Fruit fly (Drosophila melanogaster) whole organism, embryonic: Measurements from ENCODE around the gene CG9395.
A peak's percentile ranks its signal among the peaks of the same experiment; 100 is the strongest.

ENCODE experiments used
- Asciz ChIP-seq: fragments of 200-800 bp; sonication (Bioruptor generic); optimal IDR thresholded peaks from 2 replicates; lab custom pipeline; 2017; ENCODE audit warnings: missing biosample characterization, mild to moderate bottlenecking, missing genetic modification characterization, missing genetic modification reagents
- Atf-2 ChIP-seq: fragments of 200-800 bp; sonication (Bioruptor generic); optimal IDR thresholded peaks from 2 replicates; lab custom pipeline; 2016; ENCODE audit warnings: missing biosample characterization, missing genetic modification characterization
- BEAF-32 ChIP-seq: fragments of 200-800 bp; sonication (Bioruptor generic); optimal IDR thresholded peaks from 3 replicates; lab custom pipeline; 2017; ENCODE audit warnings: missing biosample characterization, missing genetic modification characterization, mild to moderate bottlenecking, moderate library complexity, missing genetic modification reagents
- Bgb ChIP-seq: fragments of 200-800 bp; sonication (Bioruptor generic); IDR thresholded peaks from 2 replicates; pipeline ENCODE4 v1.3.6; 2022; ENCODE audit warnings: missing biosample characterization, missing genetic modification characterization; ENCODE audit not compliant: partially characterized antibody
- CG10543 ChIP-seq: fragments of 200-800 bp; sonication (Bioruptor generic); optimal IDR thresholded peaks from 3 replicates; lab custom pipeline; 2017; ENCODE audit warnings: missing biosample characterization, mild to moderate bottlenecking, missing genetic modification characterization, moderate library complexity
- CG10565 ChIP-seq: fragments of 200-800 bp; sonication (Bioruptor generic); optimal IDR thresholded peaks from 3 replicates; lab custom pipeline; 2016; ENCODE audit warnings: missing biosample characterization, mild to moderate bottlenecking, missing genetic modification characterization
- CG10654 ChIP-seq: fragments of 200-800 bp; sonication (Bioruptor generic); optimal IDR thresholded peaks from 2 replicates; lab custom pipeline; 2016; ENCODE audit warnings: missing biosample characterization, missing genetic modification characterization
- CG11560 ChIP-seq: fragments of 200-800 bp; sonication (Bioruptor generic); IDR thresholded peaks from 3 replicates; pipeline ENCODE4 v1.3.6; 2022; ENCODE audit warnings: missing biosample characterization, missing genetic modification characterization
- CG14050 ChIP-seq: fragments of 200-800 bp; sonication (Bioruptor generic); IDR thresholded peaks from 3 replicates; pipeline ENCODE4 v1.3.6; 2022; ENCODE audit warnings: missing biosample characterization, missing genetic modification characterization
- CG14710 ChIP-seq: fragments of 200-800 bp; sonication (Bioruptor generic); optimal IDR thresholded peaks from 3 replicates; lab custom pipeline; 2019; ENCODE audit warnings: missing biosample characterization, mild to moderate bottlenecking, missing genetic modification characterization, moderate library complexity
- CG14860 ChIP-seq: fragments of 200-800 bp; sonication (Bioruptor generic); IDR thresholded peaks from 3 replicates; pipeline ENCODE4 v1.3.6; 2022; ENCODE audit warnings: missing biosample characterization, missing genetic modification characterization; ENCODE audit not compliant: partially characterized antibody
- CG1602 ChIP-seq: fragments of 200-800 bp; sonication (Bioruptor generic); optimal IDR thresholded peaks from 3 replicates; lab custom pipeline; 2016; ENCODE audit warnings: missing biosample characterization, missing genetic modification characterization
- CG16813 ChIP-seq: fragments of 200-800 bp; sonication (Bioruptor generic); IDR thresholded peaks from 3 replicates; pipeline ENCODE4 v1.3.6; 2022; ENCODE audit warnings: missing biosample characterization, missing genetic modification characterization; ENCODE audit not compliant: partially characterized antibody
- CG31388 ChIP-seq: fragments of 200-800 bp; sonication (Bioruptor generic); optimal IDR thresholded peaks from 2 replicates; lab custom pipeline; 2016; ENCODE audit warnings: missing biosample characterization, missing genetic modification characterization
- CG33213 ChIP-seq: fragments of 200-800 bp; sonication (Bioruptor generic); optimal IDR thresholded peaks from 3 replicates; lab custom pipeline; 2016; ENCODE audit warnings: missing biosample characterization, missing genetic modification characterization
- CG34224 ChIP-seq: fragments of 200-800 bp; sonication (Bioruptor generic); IDR thresholded peaks from 3 replicates; pipeline ENCODE4 v1.3.6; 2022; ENCODE audit warnings: missing biosample characterization, missing genetic modification characterization; ENCODE audit not compliant: partially characterized antibody
- CG34422 ChIP-seq: fragments of 200-800 bp; sonication (Bioruptor generic); IDR thresholded peaks from 3 replicates; pipeline ENCODE4 v1.3.6; 2022; ENCODE audit warnings: missing biosample characterization, missing genetic modification characterization
- CG3726 ChIP-seq: fragments of 200-800 bp; sonication (Bioruptor generic); IDR thresholded peaks from 3 replicates; pipeline ENCODE4, ENCODE4 v1.3.6; 2022; ENCODE audit warnings: missing biosample characterization, missing genetic modification characterization
- CG6175 ChIP-seq: fragments of 200-800 bp; sonication (Bioruptor generic); IDR thresholded peaks from 3 replicates; pipeline ENCODE4 v1.3.6; 2022; ENCODE audit warnings: missing biosample characterization, missing genetic modification characterization
- CG6683 ChIP-seq: fragments of 200-800 bp; sonication (Bioruptor generic); optimal IDR thresholded peaks from 2 replicates; lab custom pipeline; 2017; ENCODE audit warnings: missing biosample characterization, mild to moderate bottlenecking, missing genetic modification characterization, missing genetic modification reagents
- CG6689 ChIP-seq: fragments of 200-800 bp; sonication (Bioruptor generic); IDR thresholded peaks from 2 replicates; pipeline ENCODE4 v1.3.6; 2022; ENCODE audit warnings: missing biosample characterization, missing genetic modification characterization
- CG6813 ChIP-seq: fragments of 200-800 bp; sonication (Bioruptor generic); optimal IDR thresholded peaks from 2 replicates; lab custom pipeline; 2017; ENCODE audit warnings: missing biosample characterization, missing genetic modification characterization, mild to moderate bottlenecking, moderate library complexity, missing genetic modification reagents
- CG7987 ChIP-seq: fragments of 200-800 bp; sonication (Bioruptor generic); optimal IDR thresholded peaks from 2 replicates; lab custom pipeline; 2018; ENCODE audit warnings: missing biosample characterization, mild to moderate bottlenecking, missing genetic modification characterization, moderate library complexity
- CG8765 ChIP-seq: fragments of 200-800 bp; sonication (Bioruptor generic); IDR thresholded peaks from 2 replicates; pipeline ENCODE4 v1.3.6; 2022; ENCODE audit warnings: missing biosample characterization, missing genetic modification characterization
- Deaf1 ChIP-seq: fragments of 200-800 bp; optimal IDR thresholded peaks from 3 replicates; lab custom pipeline; 2019; ENCODE audit warnings: missing biosample characterization, mild to moderate bottlenecking, missing genetic modification characterization, moderate library complexity
- Gug ChIP-seq: fragments of 200-800 bp; sonication (Bioruptor generic); IDR thresholded peaks from 4 replicates; pipeline ENCODE4 v1.3.6; 2022; ENCODE audit warnings: missing biosample characterization, missing genetic modification characterization
- Hand ChIP-seq: fragments of 200-800 bp; sonication (Bioruptor generic); optimal IDR thresholded peaks from 2 replicates; lab custom pipeline; 2017; ENCODE audit warnings: mild to moderate bottlenecking, missing biosample characterization, missing genetic modification reagents, missing genetic modification characterization
- Hey ChIP-seq: fragments of 200-800 bp; sonication (Bioruptor generic); optimal IDR thresholded peaks from 3 replicates; lab custom pipeline; 2018; ENCODE audit warnings: missing biosample characterization, mild to moderate bottlenecking, missing genetic modification characterization
- NFAT ChIP-seq: fragments of 200-800 bp; sonication (Bioruptor generic); IDR thresholded peaks from 2 replicates; pipeline ENCODE4 v1.3.6; 2022; ENCODE audit warnings: missing biosample characterization, missing genetic modification characterization
- Rx ChIP-seq: fragments of 200-800 bp; sonication (Bioruptor generic); IDR thresholded peaks from 2 replicates; pipeline ENCODE4 v1.3.6; 2022; ENCODE audit warnings: missing biosample characterization, missing genetic modification characterization
- Usf ChIP-seq: fragments of 200-800 bp; sonication (Bioruptor generic); optimal IDR thresholded peaks from 2 replicates; lab custom pipeline; 2017; ENCODE audit warnings: missing genotype, missing biosample characterization, missing genetic modification characterization
- amos ChIP-seq: fragments of 200-800 bp; sonication (Bioruptor generic); IDR thresholded peaks from 2 replicates; pipeline ENCODE4 v1.3.6; 2022; ENCODE audit warnings: missing biosample characterization, missing genetic modification characterization; ENCODE audit not compliant: partially characterized antibody
- btn ChIP-seq: fragments of 200-800 bp; sonication (Bioruptor generic); optimal IDR thresholded peaks from 2 replicates; lab custom pipeline; 2016; ENCODE audit warnings: missing biosample characterization, missing genetic modification characterization
- croc ChIP-seq: fragments of 200-800 bp; sonication (Bioruptor generic); conservative IDR thresholded peaks from 3 replicates; pipeline ENCODE4 v1.3.6; 2022; ENCODE audit warnings: missing biosample characterization, missing genetic modification characterization
- fd64A ChIP-seq: fragments of 200-800 bp; sonication (Bioruptor generic); optimal IDR thresholded peaks from 3 replicates; lab custom pipeline; 2018; ENCODE audit warnings: missing biosample characterization, mild to moderate bottlenecking, missing genetic modification characterization
- hbn ChIP-seq: fragments of 200-800 bp; sonication (Bioruptor generic); IDR thresholded peaks from 2 replicates; pipeline ENCODE4 v1.3.6; 2022; ENCODE audit warnings: missing biosample characterization, missing genetic modification characterization; ENCODE audit not compliant: partially characterized antibody
- lmd ChIP-seq: fragments of 200-800 bp; sonication (Bioruptor generic); IDR thresholded peaks from 2 replicates; pipeline ENCODE4 v1.3.6; 2022; ENCODE audit warnings: missing biosample characterization, missing genetic modification characterization
- nerfin-2 ChIP-seq: fragments of 200-800 bp; sonication (Bioruptor generic); IDR thresholded peaks from 2 replicates; pipeline ENCODE4 v1.3.6; 2022; ENCODE audit warnings: missing biosample characterization, missing genetic modification characterization; ENCODE audit not compliant: partially characterized antibody
- nom ChIP-seq: fragments of 200-800 bp; sonication (Bioruptor generic); optimal IDR thresholded peaks from 2 replicates; lab custom pipeline; 2017; ENCODE audit warnings: missing biosample characterization, missing genetic modification characterization, mild to moderate bottlenecking, moderate library complexity, missing genetic modification reagents
- pan ChIP-seq, 4 experiments: fragments of >200 bp in 3 of 4; fragments of 200-800 bp in 1 of 4; sonication (Bioruptor generic) in 1 of 4; optimal IDR thresholded peaks in 3 of 4; IDR thresholded peaks in 1 of 4; 2 replicates each; pipeline versions ENCODE4 v1.3.6 to Lab custom; 2017 to 2022; ENCODE audit warnings: missing biosample characterization in 2 of 4, missing genetic modification characterization in 2 of 4, mixed read lengths in 1 of 4
- peb ChIP-seq: fragments of 200-800 bp; sonication (Bioruptor generic); IDR thresholded peaks from 2 replicates; pipeline ENCODE4 v1.3.6; 2022; ENCODE audit warnings: missing biosample characterization, missing genetic modification characterization
- pfk ChIP-seq: fragments of 200-800 bp; sonication (Bioruptor generic); optimal IDR thresholded peaks from 2 replicates; lab custom pipeline; 2018; ENCODE audit warnings: missing biosample characterization, mild to moderate bottlenecking, missing genetic modification characterization, moderate library complexity
- prd ChIP-seq, 3 experiments: fragments of >200 bp in 2 of 3; fragments of 200-800 bp in 1 of 3; sonication (Bioruptor generic) in 1 of 3; optimal IDR thresholded peaks in 2 of 3; IDR thresholded peaks in 1 of 3; 2 replicates in 2 of 3; 3 replicates in 1 of 3; pipeline versions ENCODE4 v1.3.6 to Lab custom; 2017 to 2022; ENCODE audit warnings: missing biosample characterization in 1 of 3, missing genetic modification characterization in 1 of 3
- pum ChIP-seq: fragments of 200-800 bp; sonication (Bioruptor generic); optimal IDR thresholded peaks from 2 replicates; lab custom pipeline; 2016; ENCODE audit warnings: missing biosample characterization, missing genetic modification characterization
- sd ChIP-seq: fragments of 200-800 bp; sonication (Bioruptor generic); optimal IDR thresholded peaks from 3 replicates; lab custom pipeline; 2018; ENCODE audit warnings: missing biosample characterization, mild to moderate bottlenecking, missing genetic modification characterization, moderate library complexity
- trh ChIP-seq: fragments of 200-800 bp; sonication (Bioruptor generic); optimal IDR thresholded peaks from 2 replicates; lab custom pipeline; 2016; ENCODE audit warnings: missing biosample characterization, missing genetic modification characterization
- ttk ChIP-seq: fragments of 200-800 bp; sonication (Bioruptor generic); IDR thresholded peaks from 2 replicates; pipeline ENCODE4 v2.1.2; 2022; ENCODE audit warnings: missing biosample characterization, missing genetic modification characterization
- wdn ChIP-seq: fragments of 200-800 bp; sonication (Bioruptor generic); IDR thresholded peaks from 2 replicates; pipeline ENCODE4 v1.3.6; 2022; ENCODE audit warnings: missing biosample characterization, missing genetic modification characterization

The CG9395 gene

DNA sequence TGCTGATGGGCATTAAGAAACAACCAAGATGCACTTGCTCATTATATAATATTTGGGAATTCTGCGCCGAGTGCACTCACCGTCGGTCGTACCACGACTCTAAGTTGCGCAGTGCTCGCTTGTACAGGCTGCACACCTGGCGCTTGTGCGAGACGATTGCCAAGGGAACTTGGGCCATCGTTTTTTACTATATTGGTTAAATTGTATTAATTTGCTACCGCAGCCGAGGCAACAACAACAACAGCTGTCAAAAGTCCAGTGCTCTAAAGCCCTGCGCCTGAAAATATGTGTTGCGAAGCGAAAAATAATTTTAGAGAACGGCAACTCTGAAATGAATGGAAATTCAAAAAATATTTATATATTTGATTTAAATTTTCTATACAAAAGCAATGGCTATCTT is 15.9 kb upstream of the CG9395 start, which contains the start of gene ND-B22 (continued):
- TF ChIP-seq pan (optimal IDR thresholded peaks at IDR 0.05; lab: Kevin White, UChicago) (no peak), pan (GFP tag; optimal IDR thresholded peaks at IDR 0.05 in 1 of 2, IDR thresholded peaks at IDR 0.05 in 1 of 2) (no peak), btn (GFP tag; lab: Kevin White, UChicago) (no peak), CG8765 (GFP tag; lab: Robert Waterston, UW) (no peak), CG6683 (no peak), trh (GFP tag; lab: Kevin White, UChicago) (no peak), Hey (tag; lab: Kevin White, UChicago) (no peak), pum (GFP tag; lab: Kevin White, UChicago) (peak; percentile 26), Deaf1 (tag; lab: Kevin White, UChicago) (no peak), CG6689 (GFP tag; lab: Robert Waterston, UW) (no peak), CG11560 (tag; lab: Robert Waterston, UW) (no peak), Asciz (GFP tag; lab: Kevin White, UChicago) (no peak), CG16813 (GFP tag; lab: Robert Waterston, UW) (peak; percentile 21; the same call in 1 of the 3 replicates), Hand (GFP tag; lab: Kevin White, UChicago) (no peak), CG14710 (tag; lab: Kevin White, UChicago) (peak; percentile 42), CG10543 (GFP tag; lab: Kevin White, UChicago) (peak; percentile 38), pfk (GFP tag; lab: Kevin White, UChicago) (no peak), Bgb (GFP tag; lab: Robert Waterston, UW) (peak; percentile 71), CG31388 (no peak), sd (tag; lab: Kevin White, UChicago) (no peak), Gug (GFP tag; lab: Robert Waterston, UW) (no peak; the same call in 3 of the 4 replicates), CG34422 (GFP tag; lab: Robert Waterston, UW) (peak; percentile 35; the same call in 1 of the 3 replicates), fd64A (GFP tag; lab: Kevin White, UChicago) (no peak), CG10654 (GFP tag; lab: Kevin White, UChicago) (peak; percentile 31), prd (optimal IDR thresholded peaks at IDR 0.05; lab: Kevin White, UChicago) (no peak), prd (GFP tag; IDR thresholded peaks at IDR 0.05; lab: Robert Waterston, UW) (0 out of 3 replicates have a peak, but pooled peaks have one; percentile 7), nom (GFP tag; lab: Kevin White, UChicago) (peak; percentile 37), nerfin-2 (GFP tag; lab: Robert Waterston, UW) (no peak), peb (GFP tag; lab: Robert Waterston, UW) (no peak), ttk (GFP tag; lab: Robert Waterston, UW) (no peak), hbn (peak; percentile 37; the same call in 1 of the 2 replicates), NFAT (GFP tag; lab: Robert Waterston, UW) (no peak; the same call in 1 of the 2 replicates), CG3726 (no peak), Rx (GFP tag; lab: Robert Waterston, UW) (peak; percentile 35), CG6175 (no peak), CG14860 (GFP tag; lab: Robert Waterston, UW) (no peak), Usf (GFP tag; lab: Kevin White, UChicago) (no peak), lmd (no peak), CG7987 (GFP tag; lab: Kevin White, UChicago) (peak; percentile 23), amos (GFP tag; lab: Robert Waterston, UW) (peak; percentile 30; the same call in 1 of the 2 replicates), Atf-2 (no peak), CG34224 (GFP tag; lab: Robert Waterston, UW) (peak; percentile 52; the same call in 1 of the 3 replicates), CG6813 (GFP tag; lab: Kevin White, UChicago) (no peak), CG14050 (GFP tag; lab: Robert Waterston, UW) (no peak; the same call in 2 of the 3 replicates), BEAF-32 (GFP tag; lab: Kevin White, UChicago) (peak; percentile 25), CG1602 (GFP tag; lab: Kevin White, UChicago) (peak; percentile 24), wdn (GFP tag; lab: Robert Waterston, UW) (peak; percentile 22; the same call in 1 of the 2 replicates), CG33213 (GFP tag; lab: Kevin White, UChicago) (peak; percentile 30), croc (GFP tag; lab: Robert Waterston, UW) (no peak), CG10565 (no peak)
